Fruit fly (Drosophila melanogaster) whole organism, embryonic: ENCODE measurements around the gene Moe.
A peak's percentile ranks its signal among the peaks of the same experiment; 100 is the strongest.

Source experiments
- C15 ChIP-seq: fragments of 200-800 bp; sonication (Bioruptor generic); IDR thresholded peaks from 3 replicates; pipeline ENCODE4 v1.3.6; 2022; ENCODE audit warnings: missing biosample characterization, missing genetic modification characterization
- CG12659 ChIP-seq: fragments of 200-800 bp; sonication (Bioruptor generic); optimal IDR thresholded peaks from 3 replicates; lab custom pipeline; 2017; ENCODE audit warnings: mild to moderate bottlenecking, missing biosample characterization, missing genetic modification reagents, missing genetic modification characterization
- CG13775 ChIP-seq: fragments of 200-800 bp; sonication (Bioruptor generic); optimal IDR thresholded peaks from 3 replicates; lab custom pipeline; 2017; ENCODE audit warnings: missing biosample characterization, mild to moderate bottlenecking, missing genetic modification characterization
- CG14441 ChIP-seq: fragments of 200-800 bp; sonication (Bioruptor generic); IDR thresholded peaks from 2 replicates; pipeline ENCODE4 v1.3.6; 2022; ENCODE audit warnings: missing biosample characterization, missing genetic modification characterization
- CG14860 ChIP-seq: fragments of 200-800 bp; sonication (Bioruptor generic); IDR thresholded peaks from 3 replicates; pipeline ENCODE4 v1.3.6; 2022; ENCODE audit warnings: missing biosample characterization, missing genetic modification characterization; ENCODE audit not compliant: partially characterized antibody
- CG14965 ChIP-seq: fragments of 200-800 bp; sonication (Bioruptor generic); optimal IDR thresholded peaks from 2 replicates; lab custom pipeline; 2016; ENCODE audit warnings: missing biosample characterization, missing genetic modification characterization, borderline replicate concordance
- CG16813 ChIP-seq: fragments of 200-800 bp; sonication (Bioruptor generic); IDR thresholded peaks from 3 replicates; pipeline ENCODE4 v1.3.6; 2022; ENCODE audit warnings: missing biosample characterization, missing genetic modification characterization; ENCODE audit not compliant: partially characterized antibody
- CG17186 ChIP-seq: fragments of 200-800 bp; sonication (Bioruptor generic); optimal IDR thresholded peaks from 3 replicates; lab custom pipeline; 2017; ENCODE audit warnings: missing biosample characterization, missing genetic modification reagents, missing genetic modification characterization
- CG17568 ChIP-seq: fragments of 200-800 bp; sonication (Bioruptor generic); optimal IDR thresholded peaks from 2 replicates; lab custom pipeline; 2018; ENCODE audit warnings: missing biosample characterization, mild to moderate bottlenecking, missing genetic modification characterization, moderate library complexity
- CG17912 ChIP-seq: fragments of 200-800 bp; sonication (Bioruptor generic); optimal IDR thresholded peaks from 2 replicates; lab custom pipeline; 2018; ENCODE audit warnings: missing biosample characterization, mild to moderate bottlenecking, missing genetic modification characterization
- CG30403 ChIP-seq: fragments of 200-800 bp; sonication (Bioruptor generic); optimal IDR thresholded peaks from 3 replicates; lab custom pipeline; 2016; ENCODE audit warnings: missing biosample characterization, missing genetic modification characterization
- CG34376 ChIP-seq: fragments of 200-800 bp; sonication (Bioruptor generic); optimal IDR thresholded peaks from 2 replicates; lab custom pipeline; 2018; ENCODE audit warnings: missing biosample characterization, mild to moderate bottlenecking, missing genetic modification characterization
- CG4328 ChIP-seq: fragments of 200-800 bp; sonication (Bioruptor generic); optimal IDR thresholded peaks from 3 replicates; lab custom pipeline; 2017; ENCODE audit warnings: missing biosample characterization, missing genetic modification reagents, missing genetic modification characterization
- CG5245 ChIP-seq: fragments of 200-800 bp; sonication (Bioruptor generic); optimal IDR thresholded peaks from 3 replicates; lab custom pipeline; 2016; ENCODE audit warnings: missing biosample characterization, missing genetic modification characterization
- CG7271 ChIP-seq: fragments of 200-800 bp; sonication (Bioruptor generic); optimal IDR thresholded peaks from 2 replicates; lab custom pipeline; 2018; ENCODE audit warnings: missing biosample characterization, mild to moderate bottlenecking, missing genetic modification characterization, moderate library complexity
- CG7786 ChIP-seq: fragments of 200-800 bp; sonication (Bioruptor generic); optimal IDR thresholded peaks from 2 replicates; lab custom pipeline; 2016; ENCODE audit warnings: missing biosample characterization, missing genetic modification characterization
- CG7928 ChIP-seq: fragments of 200-800 bp; sonication (Bioruptor generic); optimal IDR thresholded peaks from 2 replicates; lab custom pipeline; 2017; ENCODE audit warnings: missing biosample characterization, mild to moderate bottlenecking, missing genetic modification characterization
- CG7963 ChIP-seq: fragments of 200-800 bp; sonication (Bioruptor generic); IDR thresholded peaks from 3 replicates; pipeline ENCODE4 v1.3.6; 2022; ENCODE audit warnings: missing biosample characterization, missing genetic modification characterization; ENCODE audit not compliant: partially characterized antibody
- CG8359 ChIP-seq: fragments of 200-800 bp; sonication (Bioruptor generic); optimal IDR thresholded peaks from 2 replicates; lab custom pipeline; 2017; ENCODE audit warnings: missing biosample characterization, mild to moderate bottlenecking, missing genetic modification characterization, borderline replicate concordance
- CG8478 ChIP-seq: fragments of >200 bp; optimal IDR thresholded peaks from 2 replicates; lab custom pipeline; 2018
- CG8765 ChIP-seq: fragments of 200-800 bp; sonication (Bioruptor generic); IDR thresholded peaks from 2 replicates; pipeline ENCODE4 v1.3.6; 2022; ENCODE audit warnings: missing biosample characterization, missing genetic modification characterization
- CG8924 ChIP-seq: fragments of 200-800 bp; optimal IDR thresholded peaks from 3 replicates; lab custom pipeline; 2019; ENCODE audit warnings: missing biosample characterization, mild to moderate bottlenecking, missing genetic modification characterization, moderate library complexity
- Chrac-16 ChIP-seq: fragments of 200-800 bp; sonication (Bioruptor generic); optimal IDR thresholded peaks from 3 replicates; lab custom pipeline; 2016; ENCODE audit warnings: missing biosample characterization, missing genetic modification characterization
- Dad ChIP-seq: fragments of 200-800 bp; sonication (Bioruptor generic); optimal IDR thresholded peaks from 3 replicates; lab custom pipeline; 2016; ENCODE audit warnings: missing biosample characterization, missing genetic modification characterization
- HmgZ ChIP-seq: fragments of 200-800 bp; sonication (Bioruptor generic); optimal IDR thresholded peaks from 2 replicates; lab custom pipeline; 2018; ENCODE audit warnings: missing biosample characterization, mild to moderate bottlenecking, missing genetic modification characterization
- Max ChIP-seq: fragments of 200-800 bp; sonication (Bioruptor generic); optimal IDR thresholded peaks from 2 replicates; lab custom pipeline; 2016; ENCODE audit warnings: missing biosample characterization, mild to moderate bottlenecking, missing genetic modification characterization
- Nf-YA ChIP-seq: fragments of 200-800 bp; sonication (Bioruptor generic); IDR thresholded peaks from 2 replicates; pipeline ENCODE4 v1.3.6; 2022; ENCODE audit warnings: missing biosample characterization, missing genetic modification characterization
- Scr ChIP-seq: fragments of 200-800 bp; sonication (Bioruptor generic); IDR thresholded peaks from 2 replicates; pipeline ENCODE4 v1.3.6; 2022; ENCODE audit warnings: missing biosample characterization, missing genetic modification characterization; ENCODE audit not compliant: partially characterized antibody
- Side ChIP-seq: fragments of 200-800 bp; sonication (Bioruptor generic); optimal IDR thresholded peaks from 2 replicates; lab custom pipeline; 2016; ENCODE audit warnings: missing biosample characterization, missing genetic modification characterization
- TFAM ChIP-seq: fragments of 200-800 bp; sonication (Bioruptor generic); optimal IDR thresholded peaks from 2 replicates; lab custom pipeline; 2017; ENCODE audit warnings: missing biosample characterization, missing genetic modification characterization, inconsistent platforms
- Vsx1 ChIP-seq: fragments of 200-800 bp; sonication (Bioruptor generic); optimal IDR thresholded peaks from 2 replicates; lab custom pipeline; 2017; ENCODE audit warnings: missing biosample characterization, mild to moderate bottlenecking, missing genetic modification characterization, missing genetic modification reagents
- ab ChIP-seq: fragments of 200-800 bp; sonication (Bioruptor generic); optimal IDR thresholded peaks from 2 replicates; lab custom pipeline; 2016; ENCODE audit warnings: missing biosample characterization, missing genetic modification characterization
- ara ChIP-seq: fragments of 200-800 bp; sonication (Bioruptor generic); IDR thresholded peaks from 2 replicates; pipeline ENCODE4 v1.3.6; 2022; ENCODE audit warnings: missing biosample characterization, missing genetic modification characterization
- ato ChIP-seq: fragments of 200-800 bp; sonication (Bioruptor generic); IDR thresholded peaks from 2 replicates; pipeline ENCODE4 v1.3.6; 2022; ENCODE audit warnings: missing biosample characterization, missing genetic modification characterization; ENCODE audit not compliant: partially characterized antibody
- dysf ChIP-seq: fragments of 200-800 bp; sonication (Bioruptor generic); IDR thresholded peaks from 3 replicates; pipeline ENCODE4 v1.3.6; 2022; ENCODE audit warnings: missing biosample characterization, missing genetic modification characterization
- gsb-n ChIP-seq: fragments of 200-800 bp; sonication (Bioruptor generic); optimal IDR thresholded peaks from 3 replicates; lab custom pipeline; 2018; ENCODE audit warnings: missing biosample characterization, mild to moderate bottlenecking, missing genetic modification characterization
- ham ChIP-seq: fragments of 200-800 bp; sonication (Bioruptor generic); IDR thresholded peaks from 2 replicates; pipeline ENCODE4 v1.3.6; 2022; ENCODE audit warnings: missing biosample characterization, missing genetic modification characterization
- mam ChIP-seq: fragments of 200-800 bp; sonication (Bioruptor generic); optimal IDR thresholded peaks from 3 replicates; lab custom pipeline; 2016; ENCODE audit warnings: missing biosample characterization, missing genetic modification characterization
- nau ChIP-seq: fragments of 200-800 bp; sonication (Bioruptor generic); optimal IDR thresholded peaks from 3 replicates; lab custom pipeline; 2017; ENCODE audit warnings: missing biosample characterization, mild to moderate bottlenecking, missing genetic modification characterization, missing genetic modification reagents
- nom ChIP-seq: fragments of 200-800 bp; sonication (Bioruptor generic); optimal IDR thresholded peaks from 2 replicates; lab custom pipeline; 2017; ENCODE audit warnings: missing biosample characterization, missing genetic modification characterization, mild to moderate bottlenecking, moderate library complexity, missing genetic modification reagents
- oc ChIP-seq: fragments of 200-800 bp; sonication (Bioruptor generic); optimal IDR thresholded peaks from 2 replicates; lab custom pipeline; 2018; ENCODE audit warnings: missing biosample characterization, mild to moderate bottlenecking, missing genetic modification characterization, moderate library complexity
- odd ChIP-seq: fragments of 200-800 bp; sonication (Bioruptor generic); optimal IDR thresholded peaks from 2 replicates; lab custom pipeline; 2017; ENCODE audit warnings: missing biosample characterization, mild to moderate bottlenecking, missing genetic modification characterization
- peb ChIP-seq: fragments of 200-800 bp; sonication (Bioruptor generic); IDR thresholded peaks from 2 replicates; pipeline ENCODE4 v1.3.6; 2022; ENCODE audit warnings: missing biosample characterization, missing genetic modification characterization
- row ChIP-seq: fragments of 200-800 bp; sonication (Bioruptor generic); IDR thresholded peaks from 3 replicates; pipeline ENCODE4 v1.3.6; 2022; ENCODE audit warnings: missing biosample characterization, missing genetic modification characterization
- run ChIP-seq: fragments of 200-800 bp; sonication (Bioruptor generic); optimal IDR thresholded peaks from 3 replicates; lab custom pipeline; 2018; ENCODE audit warnings: missing biosample characterization, mild to moderate bottlenecking, missing genetic modification characterization
- sug ChIP-seq: fragments of 200-800 bp; optimal IDR thresholded peaks from 2 replicates; lab custom pipeline; 2019; ENCODE audit warnings: missing biosample characterization, mild to moderate bottlenecking, missing genetic modification characterization, moderate library complexity
- wdn ChIP-seq: fragments of 200-800 bp; sonication (Bioruptor generic); IDR thresholded peaks from 2 replicates; pipeline ENCODE4 v1.3.6; 2022; ENCODE audit warnings: missing biosample characterization, missing genetic modification characterization
- wek ChIP-seq: fragments of 200-800 bp; sonication (Bioruptor generic); optimal IDR thresholded peaks from 3 replicates; lab custom pipeline; 2018; ENCODE audit warnings: missing biosample characterization, mild to moderate bottlenecking, missing genetic modification characterization, moderate library complexity
- zen ChIP-seq: fragments of 200-800 bp; sonication (Bioruptor generic); optimal IDR thresholded peaks from 3 replicates; lab custom pipeline; 2018; ENCODE audit warnings: missing biosample characterization, mild to moderate bottlenecking, missing genetic modification characterization, moderate library complexity

Moe gene

dm6 chrX:8891565-8892276, 6.4 kb downstream of the Moe start (continued):
- TF ChIP-seq CG7963 (GFP tag; lab: Robert Waterston, UW) (no peak), CG14441 (peak; percentile 73), run (tag; lab: Kevin White, UChicago) (peak; percentile 43), CG13775 (GFP tag; lab: Kevin White, UChicago) (peak; percentile 50), zen (tag; lab: Kevin White, UChicago) (peak; percentile 10), wek (no peak), ara (0 out of 2 replicates have a peak, but pooled peaks have one; percentile 38), CG16813 (GFP tag; lab: Robert Waterston, UW) (no peak), nom (GFP tag; lab: Kevin White, UChicago) (peak; percentile 66), gsb-n (tag; lab: Kevin White, UChicago) (peak; percentile 47), CG8765 (GFP tag; lab: Robert Waterston, UW) (no peak), CG14965 (no peak), oc (tag; lab: Kevin White, UChicago) (peak; percentile 41), sug (tag; lab: Kevin White, UChicago) (no peak), CG30403 (GFP tag; lab: Kevin White, UChicago) (peak; percentile 77), CG8359 (GFP tag; lab: Kevin White, UChicago) (peak; percentile 39), CG4328 (GFP tag; lab: Kevin White, UChicago) (peak; percentile 26), CG17568 (GFP tag; lab: Kevin White, UChicago) (no peak), CG34376 (peak; percentile 13), Chrac-16 (GFP tag; lab: Kevin White, UChicago) (peak; percentile 52), CG12659 (GFP tag; lab: Kevin White, UChicago) (peak; percentile 63), CG7928 (GFP tag; lab: Kevin White, UChicago) (no peak), CG7271 (tag; lab: Kevin White, UChicago) (no peak), wdn (GFP tag; lab: Robert Waterston, UW) (no peak), CG14860 (GFP tag; lab: Robert Waterston, UW) (no peak), odd (GFP tag; lab: Kevin White, UChicago) (peak; percentile 43), Nf-YA (GFP tag; lab: Robert Waterston, UW) (peak; percentile 52), CG17912 (GFP tag; lab: Kevin White, UChicago) (no peak), Side (no peak), Vsx1 (GFP tag; lab: Kevin White, UChicago) (peak; percentile 42), ab (GFP tag; lab: Kevin White, UChicago) (no peak), CG5245 (GFP tag; lab: Kevin White, UChicago) (peak; percentile 41), row (peak; percentile 90), ham (GFP tag; lab: Robert Waterston, UW) (no peak), Dad (no peak), peb (GFP tag; lab: Robert Waterston, UW) (no peak), ato (GFP tag; lab: Robert Waterston, UW) (peak; percentile 41; the same call in 1 of the 2 replicates), CG7786 (no peak), C15 (GFP tag; lab: Robert Waterston, UW) (no peak), CG8924 (peak; percentile 73), CG8478 (no peak), dysf (GFP tag; lab: Robert Waterston, UW) (peak; percentile 84), CG17186 (GFP tag; lab: Kevin White, UChicago) (peak; percentile 8), mam (peak; percentile 28), nau (GFP tag; lab: Kevin White, UChicago) (no peak), TFAM (no peak), HmgZ (tag; lab: Kevin White, UChicago) (peak; percentile 25), Max (peak; percentile 66), Scr (GFP tag; lab: Robert Waterston, UW) (no peak)
